Fruit fly (Drosophila melanogaster) whole organism, embryonic: ENCODE measurements around the gene Cerk.

Source experiments
- Blimp-1 ChIP-seq: fragments of 200-800 bp; sonication (Bioruptor generic); optimal IDR thresholded peaks from 3 replicates; lab custom pipeline; 2018; ENCODE audit warnings: missing biosample characterization, missing genetic modification characterization, mild to moderate bottlenecking, moderate library complexity, missing genetic modification reagents
- CG10274 ChIP-seq: fragments of 200-800 bp; sonication (Bioruptor generic); optimal IDR thresholded peaks from 3 replicates; lab custom pipeline; 2017; ENCODE audit warnings: missing biosample characterization, mild to moderate bottlenecking, missing genetic modification characterization
- CG10979 ChIP-seq: fragments of 200-800 bp; sonication (Bioruptor generic); optimal IDR thresholded peaks from 2 replicates; lab custom pipeline; 2018; ENCODE audit warnings: missing biosample characterization, mild to moderate bottlenecking, missing genetic modification characterization, moderate library complexity
- CG11398 ChIP-seq: fragments of 200-800 bp; sonication (Bioruptor generic); optimal IDR thresholded peaks from 2 replicates; lab custom pipeline; 2016; ENCODE audit warnings: missing biosample characterization, missing genetic modification characterization
- CG13123 ChIP-seq: fragments of 200-800 bp; sonication (Bioruptor generic); optimal IDR thresholded peaks from 2 replicates; lab custom pipeline; 2016; ENCODE audit warnings: missing biosample characterization, missing genetic modification characterization
- CG13624 ChIP-seq: fragments of 200-800 bp; sonication (Bioruptor generic); optimal IDR thresholded peaks from 2 replicates; lab custom pipeline; 2016; ENCODE audit warnings: missing biosample characterization, missing genetic modification characterization
- CG14014 ChIP-seq: fragments of 200-800 bp; sonication (Bioruptor generic); IDR thresholded peaks from 2 replicates; pipeline ENCODE4 v1.3.6; 2022; ENCODE audit warnings: missing biosample characterization, missing genetic modification characterization
- CG15696 ChIP-seq: fragments of 200-800 bp; sonication (Bioruptor generic); optimal IDR thresholded peaks from 2 replicates; lab custom pipeline; 2019; ENCODE audit warnings: missing biosample characterization, mild to moderate bottlenecking, missing genetic modification characterization, moderate library complexity
- CG17802 ChIP-seq: fragments of 200-800 bp; sonication (Bioruptor generic); optimal IDR thresholded peaks from 2 replicates; lab custom pipeline; 2018; ENCODE audit warnings: missing biosample characterization, mild to moderate bottlenecking, missing genetic modification characterization, moderate library complexity
- CG2199 ChIP-seq: fragments of 200-800 bp; sonication (Bioruptor generic); IDR thresholded peaks from 3 replicates; pipeline ENCODE4 v1.3.6; 2022; ENCODE audit warnings: missing biosample characterization, missing genetic modification characterization
- CG31224 ChIP-seq: fragments of 200-800 bp; sonication (Bioruptor generic); IDR thresholded peaks from 2 replicates; pipeline ENCODE4 v1.3.6; 2022; ENCODE audit warnings: missing biosample characterization, missing genetic modification characterization
- CG3407 ChIP-seq: fragments of 200-800 bp; sonication (Bioruptor generic); optimal IDR thresholded peaks from 2 replicates; lab custom pipeline; 2018; ENCODE audit warnings: missing biosample characterization, mild to moderate bottlenecking, missing genetic modification characterization
- CG43689 ChIP-seq: fragments of 200-800 bp; sonication (Bioruptor generic); IDR thresholded peaks from 2 replicates; pipeline ENCODE4 v1.3.6; 2022; ENCODE audit warnings: missing biosample characterization, missing genetic modification characterization
- CG4617 ChIP-seq: fragments of 200-800 bp; sonication (Bioruptor generic); optimal IDR thresholded peaks from 3 replicates; lab custom pipeline; 2016; ENCODE audit warnings: missing biosample characterization, missing genetic modification characterization, borderline replicate concordance
- CG4730 ChIP-seq: fragments of 200-800 bp; sonication (Bioruptor generic); IDR thresholded peaks from 2 replicates; pipeline ENCODE4 v1.3.6; 2022; ENCODE audit warnings: missing biosample characterization, missing genetic modification characterization
- CG7987 ChIP-seq: fragments of 200-800 bp; sonication (Bioruptor generic); optimal IDR thresholded peaks from 2 replicates; lab custom pipeline; 2018; ENCODE audit warnings: missing biosample characterization, mild to moderate bottlenecking, missing genetic modification characterization, moderate library complexity
- CG8944 ChIP-seq: fragments of 200-800 bp; sonication (Bioruptor generic); optimal IDR thresholded peaks from 3 replicates; lab custom pipeline; 2016; ENCODE audit warnings: missing biosample characterization, missing genetic modification characterization
- CG9215 ChIP-seq: fragments of 200-800 bp; sonication (Bioruptor generic); IDR thresholded peaks from 2 replicates; pipeline ENCODE4 v1.3.6; 2022; ENCODE audit warnings: missing biosample characterization, missing genetic modification characterization
- CG9437 ChIP-seq: fragments of 200-800 bp; sonication (Bioruptor generic); optimal IDR thresholded peaks from 2 replicates; lab custom pipeline; 2018; ENCODE audit warnings: missing biosample characterization, mild to moderate bottlenecking, missing genetic modification characterization
- Dll ChIP-seq: fragments of 200-800 bp; sonication (Bioruptor generic); IDR thresholded peaks from 4 replicates; pipeline ENCODE4 v1.3.6; 2022; ENCODE audit warnings: missing biosample characterization, missing genetic modification characterization; ENCODE audit not compliant: partially characterized antibody
- Doc3 ChIP-seq: fragments of 200-800 bp; sonication (Bioruptor generic); IDR thresholded peaks from 3 replicates; pipeline ENCODE4 v1.3.6; 2022; ENCODE audit warnings: missing biosample characterization, missing genetic modification characterization; ENCODE audit not compliant: partially characterized antibody
- Fer2 ChIP-seq: fragments of 200-800 bp; sonication (Bioruptor generic); optimal IDR thresholded peaks from 2 replicates; lab custom pipeline; 2018; ENCODE audit warnings: missing biosample characterization, mild to moderate bottlenecking, missing genetic modification characterization, moderate library complexity
- H2.0 ChIP-seq: fragments of 200-800 bp; sonication (Bioruptor generic); IDR thresholded peaks from 2 replicates; pipeline ENCODE4 v1.3.6; 2022; ENCODE audit warnings: missing biosample characterization, missing genetic modification characterization
- Hmx ChIP-seq: fragments of 200-800 bp; sonication (Bioruptor generic); optimal IDR thresholded peaks from 2 replicates; lab custom pipeline; 2016; ENCODE audit warnings: missing biosample characterization, missing genetic modification characterization
- Hsf ChIP-seq: fragments of 200-800 bp; sonication (Bioruptor generic); optimal IDR thresholded peaks from 3 replicates; lab custom pipeline; 2016; ENCODE audit warnings: missing biosample characterization, missing genetic modification characterization
- NC2α ChIP-seq: fragments of 200-800 bp; sonication (Bioruptor generic); optimal IDR thresholded peaks from 2 replicates; lab custom pipeline; 2016; ENCODE audit warnings: missing biosample characterization, missing genetic modification characterization
- Stat92E ChIP-seq, 3 experiments: fragments of >200 bp in 2 of 3; fragments of 200-800 bp in 1 of 3; sonication (Bioruptor generic) in 1 of 3; optimal IDR thresholded peaks; 2 replicates each; lab custom pipeline; 2017 to 2019; ENCODE audit warnings: missing biosample characterization in 3 of 3, missing genetic modification characterization in 3 of 3, mild to moderate bottlenecking in 1 of 3, moderate library complexity in 1 of 3
- TFAM ChIP-seq: fragments of 200-800 bp; sonication (Bioruptor generic); optimal IDR thresholded peaks from 2 replicates; lab custom pipeline; 2017; ENCODE audit warnings: missing biosample characterization, missing genetic modification characterization, inconsistent platforms
- Vsx1 ChIP-seq: fragments of 200-800 bp; sonication (Bioruptor generic); optimal IDR thresholded peaks from 2 replicates; lab custom pipeline; 2017; ENCODE audit warnings: missing biosample characterization, mild to moderate bottlenecking, missing genetic modification characterization, missing genetic modification reagents
- bbx ChIP-seq: fragments of 200-800 bp; sonication (Bioruptor generic); IDR thresholded peaks from 2 replicates; pipeline ENCODE4 v1.3.6; 2022; ENCODE audit warnings: missing biosample characterization, missing genetic modification characterization; ENCODE audit not compliant: partially characterized antibody
- bsh ChIP-seq, 2 experiments: fragments of 200-800 bp; sonication (Bioruptor generic); optimal IDR thresholded peaks; 2 replicates each; lab custom pipeline; 2017 to 2018; ENCODE audit warnings: mild to moderate bottlenecking in 2 of 2, missing biosample characterization in 2 of 2, missing genetic modification characterization in 2 of 2, moderate library complexity in 1 of 2
- crol ChIP-seq: fragments of 200-800 bp; sonication (Bioruptor generic); IDR thresholded peaks from 2 replicates; pipeline ENCODE4 v1.3.6; 2022; ENCODE audit warnings: missing biosample characterization, missing genetic modification characterization
- da ChIP-seq: fragments of 200-800 bp; sonication (Bioruptor generic); optimal IDR thresholded peaks from 2 replicates; lab custom pipeline; 2016; ENCODE audit warnings: missing biosample characterization, missing genetic modification characterization
- disco-r ChIP-seq: fragments of 200-800 bp; sonication (Bioruptor generic); optimal IDR thresholded peaks from 2 replicates; lab custom pipeline; 2016; ENCODE audit warnings: missing biosample characterization, missing genetic modification characterization
- emc ChIP-seq: fragments of 200-800 bp; sonication (Bioruptor generic); optimal IDR thresholded peaks from 2 replicates; lab custom pipeline; 2016; ENCODE audit warnings: missing biosample characterization, missing genetic modification characterization
- en ChIP-seq: fragments of 200-800 bp; sonication (Bioruptor generic); optimal IDR thresholded peaks from 2 replicates; lab custom pipeline; 2016; ENCODE audit warnings: missing biosample characterization, missing genetic modification characterization
- fd102C ChIP-seq: fragments of 200-800 bp; sonication (Bioruptor generic); optimal IDR thresholded peaks from 2 replicates; lab custom pipeline; 2018; ENCODE audit warnings: missing biosample characterization, mild to moderate bottlenecking, missing genetic modification characterization, moderate library complexity
- h ChIP-seq: fragments of >200 bp; optimal IDR thresholded peaks from 2 replicates; lab custom pipeline; 2017
- ham ChIP-seq: fragments of 200-800 bp; sonication (Bioruptor generic); IDR thresholded peaks from 2 replicates; pipeline ENCODE4 v1.3.6; 2022; ENCODE audit warnings: missing biosample characterization, missing genetic modification characterization
- insv ChIP-seq, 2 experiments: fragments of 200-800 bp; sonication (Bioruptor generic); optimal IDR thresholded peaks; 3 replicates each; lab custom pipeline; 2016 to 2018; ENCODE audit warnings: missing biosample characterization in 2 of 2, missing genetic modification characterization in 2 of 2
- lilli ChIP-seq: fragments of 200-800 bp; sonication (Bioruptor generic); optimal IDR thresholded peaks from 3 replicates; lab custom pipeline; 2016; ENCODE audit warnings: missing biosample characterization, missing genetic modification characterization
- odd ChIP-seq: fragments of 200-800 bp; sonication (Bioruptor generic); optimal IDR thresholded peaks from 2 replicates; lab custom pipeline; 2017; ENCODE audit warnings: missing biosample characterization, mild to moderate bottlenecking, missing genetic modification characterization
- sisA ChIP-seq: fragments of 200-800 bp; sonication (Bioruptor generic); IDR thresholded peaks from 2 replicates; pipeline ENCODE4 v1.3.6; 2022; ENCODE audit warnings: missing biosample characterization, missing genetic modification characterization
- slbo ChIP-seq: fragments of 200-800 bp; sonication (Bioruptor generic); IDR thresholded peaks from 2 replicates; pipeline ENCODE4 v1.3.6; 2022; ENCODE audit warnings: missing biosample characterization, missing genetic modification characterization
- so ChIP-seq: fragments of 200-800 bp; sonication (Bioruptor generic); IDR thresholded peaks from 3 replicates; pipeline ENCODE4 v1.3.6; 2022; ENCODE audit warnings: missing biosample characterization, missing genetic modification characterization
- sqz ChIP-seq: fragments of 200-800 bp; sonication (Bioruptor generic); optimal IDR thresholded peaks from 3 replicates; lab custom pipeline; 2018; ENCODE audit warnings: missing biosample characterization, mild to moderate bottlenecking, missing genetic modification characterization
- tap ChIP-seq: fragments of 200-800 bp; optimal IDR thresholded peaks from 3 replicates; lab custom pipeline; 2019; ENCODE audit warnings: missing biosample characterization, mild to moderate bottlenecking, missing genetic modification characterization, moderate library complexity
- trh ChIP-seq: fragments of 200-800 bp; sonication (Bioruptor generic); optimal IDR thresholded peaks from 2 replicates; lab custom pipeline; 2016; ENCODE audit warnings: missing biosample characterization, missing genetic modification characterization
- vvl ChIP-seq: fragments of 200-800 bp; sonication (Bioruptor generic); IDR thresholded peaks from 2 replicates; pipeline ENCODE4 v1.3.6; 2022; ENCODE audit warnings: missing biosample characterization, missing genetic modification characterization
- zfh1 ChIP-seq: fragments of 200-800 bp; sonication (Bioruptor generic); IDR thresholded peaks from 3 replicates; pipeline ENCODE4 v1.3.6; 2022; ENCODE audit warnings: missing biosample characterization, missing genetic modification characterization

Gene Cerk

DNA sequence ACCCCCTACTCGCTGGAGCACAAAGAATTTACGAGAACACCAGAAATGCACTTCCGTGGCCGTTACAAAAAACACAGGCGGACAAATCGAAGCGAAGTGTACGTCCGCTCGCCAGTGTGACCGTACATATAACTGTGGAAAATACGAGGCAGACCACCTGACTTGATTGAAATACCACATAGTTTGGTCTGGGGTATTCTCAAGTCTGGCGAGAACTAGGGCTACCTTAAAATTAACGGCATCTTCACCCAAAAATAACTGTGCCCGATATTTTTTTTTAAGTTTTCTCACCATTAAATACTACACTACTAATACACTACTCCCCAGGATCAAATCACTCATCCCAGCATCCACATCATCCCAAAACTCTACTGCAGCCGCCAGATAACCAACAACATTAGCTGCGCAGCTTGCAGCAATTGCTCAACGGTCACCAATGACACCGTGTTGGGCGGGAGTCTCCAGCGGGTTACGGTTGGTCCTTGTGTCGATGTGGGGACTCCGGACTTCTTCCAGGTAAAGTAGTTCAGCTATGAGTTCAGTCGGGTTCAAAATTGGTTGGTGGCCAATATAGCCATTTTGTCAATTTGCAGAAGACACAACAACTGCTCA is at the start of gene Cerk (continued):
- TF ChIP-seq bbx (GFP tag; lab: Robert Waterston, UW) (peak; percentile 57), CG13123 (GFP tag; lab: Kevin White, UChicago) (peak; percentile 24), crol (GFP tag; lab: Robert Waterston, UW) (no peak), CG43689 (GFP tag; lab: Robert Waterston, UW) (no peak), TFAM (GFP tag; lab: Kevin White, UChicago) (no peak), trh (GFP tag; lab: Kevin White, UChicago) (no peak), emc (no peak), Doc3 (no peak), da (GFP tag; lab: Kevin White, UChicago) (peak; percentile 3), CG4730 (GFP tag; lab: Robert Waterston, UW) (no peak), CG14014 (GFP tag; lab: Robert Waterston, UW) (no peak; the same call in 1 of the 2 replicates), lilli (GFP tag; lab: Kevin White, UChicago) (peak; percentile 50), NC2α (no peak), sisA (GFP tag; lab: Robert Waterston, UW) (peak; percentile 17; the same call in 1 of the 2 replicates), zfh1 (GFP tag; lab: Robert Waterston, UW) (0 out of 3 replicates have a peak, but pooled peaks have one; percentile 28), CG11398 (peak; percentile 2), Hmx (GFP tag; lab: Kevin White, UChicago) (no peak), h (lab: Kevin White, UChicago) (no peak), CG8944 (peak; percentile 21), so (GFP tag; lab: Robert Waterston, UW) (no peak; the same call in 2 of the 3 replicates), en (GFP tag; lab: Kevin White, UChicago) (no peak), odd (GFP tag; lab: Kevin White, UChicago) (no peak), Fer2 (tag; lab: Kevin White, UChicago) (no peak), Stat92E (GFP tag; optimal IDR thresholded peaks at IDR 0.05; lab: Kevin White, UChicago) (peak in 1 of 3 experiments; percentile 68), Blimp-1 (GFP tag; lab: Kevin White, UChicago) (no peak), ham (no peak), Dll (GFP tag; lab: Robert Waterston, UW) (peak; percentile 58; the same call in 3 of the 4 replicates), CG7987 (GFP tag; lab: Kevin White, UChicago) (peak; percentile 55), CG17802 (peak; percentile 38), CG13624 (peak; percentile 41), Hsf (GFP tag; lab: Kevin White, UChicago) (peak; percentile 24), bsh (GFP tag; optimal IDR thresholded peaks at IDR 0.05; lab: Kevin White, UChicago) (peak in 1 of 2 experiments; percentile 10), sqz (GFP tag; lab: Kevin White, UChicago) (no peak), vvl (GFP tag; lab: Robert Waterston, UW) (peak; percentile 59), Vsx1 (GFP tag; lab: Kevin White, UChicago) (no peak), CG9437 (GFP tag; lab: Kevin White, UChicago) (no peak), CG9215 (GFP tag; lab: Robert Waterston, UW) (0 out of 2 replicates have a peak, but pooled peaks have one; percentile 9), slbo (GFP tag; lab: Robert Waterston, UW) (peak; percentile 62; the same call in 1 of the 2 replicates), H2.0 (GFP tag; lab: Robert Waterston, UW) (no peak; the same call in 1 of the 2 replicates), tap (no peak), CG15696 (tag; lab: Kevin White, UChicago) (no peak), CG3407 (GFP tag; lab: Kevin White, UChicago) (no peak), CG31224 (GFP tag; lab: Robert Waterston, UW) (no peak), CG2199 (GFP tag; lab: Robert Waterston, UW) (0 out of 3 replicates have a peak, but pooled peaks have one; percentile 25), insv (GFP tag; optimal IDR thresholded peaks at IDR 0.05; lab: Kevin White, UChicago) (no peak), CG10274 (GFP tag; lab: Kevin White, UChicago) (no peak), disco-r (no peak), fd102C (GFP tag; lab: Kevin White, UChicago) (no peak), CG4617 (GFP tag; lab: Kevin White, UChicago) (peak; percentile 45), CG10979 (tag; lab: Kevin White, UChicago) (peak; percentile 6)
